Worm (Caenorhabditis elegans) whole organism, L4 larva: ENCODE data around the gene Y45F10C.1.

Experiments used
- F10B5.3 ChIP-seq: sonication (generic microtip); optimal IDR thresholded peaks from 2 replicates; lab custom pipeline; 2016; ENCODE audit warnings: mild to moderate bottlenecking, missing genetic modification characterization, missing compliant biosample characterization
- F26F4.8 ChIP-seq: fragments of 200-800 bp; sonication (Bioruptor generic); conservative IDR thresholded peaks from 2 replicates; pipeline ENCODE4 v1.3.6; 2022; ENCODE audit warnings: missing genetic modification characterization, missing compliant biosample characterization
- R02D3.7 ChIP-seq: fragments of 150-350 bp; sonication (generic microtip); optimal IDR thresholded peaks from 3 replicates; lab custom pipeline; 2014; ENCODE audit warnings: missing biosample characterization, missing genetic modification characterization
- T26A8.4 ChIP-seq: fragments of 200-800 bp; sonication (Bioruptor generic); IDR thresholded peaks from 2 replicates; pipeline ENCODE4 v1.3.6; 2022; ENCODE audit warnings: missing genetic modification characterization, missing compliant biosample characterization
- Y105C5A.15 ChIP-seq: fragments of 200-800 bp; sonication (Bioruptor generic); IDR thresholded peaks from 2 replicates; pipeline ENCODE4 v1.3.6; 2022; ENCODE audit warnings: missing genetic modification characterization, missing compliant biosample characterization
- Y48G9A.11 ChIP-seq: fragments of 200-800 bp; sonication (Bioruptor generic); IDR thresholded peaks from 2 replicates; pipeline ENCODE4 v1.3.6; 2022; ENCODE audit warnings: missing genetic modification reagents, missing genetic modification characterization, missing compliant biosample characterization
- ZK337.2 ChIP-seq: fragments of 200-800 bp; sonication (Bioruptor generic); IDR thresholded peaks from 2 replicates; pipeline ENCODE4 v1.3.6; 2022; ENCODE audit warnings: missing genetic modification reagents, missing genetic modification characterization, missing compliant biosample characterization
- aha-1 ChIP-seq: fragments of 150-350 bp; peaks from one replicate; lab custom pipeline; 2014; ENCODE audit warnings: missing biosample characterization, missing genetic modification characterization
- ceh-20 ChIP-seq: fragments of 200-800 bp; sonication (Bioruptor generic); IDR thresholded peaks from 2 replicates; pipeline ENCODE4 v1.3.6; 2022; ENCODE audit warnings: missing genetic modification reagents, missing genetic modification characterization, missing compliant biosample characterization
- ceh-28 ChIP-seq: fragments of 150-350 bp; optimal IDR thresholded peaks from 2 replicates; lab custom pipeline; 2014; ENCODE audit warnings: missing biosample characterization, missing genetic modification reagents, missing genetic modification characterization
- ceh-32 ChIP-seq: sonication (generic microtip); optimal IDR thresholded peaks from 2 replicates; lab custom pipeline; 2016; ENCODE audit warnings: mild to moderate bottlenecking, missing genetic modification characterization, missing compliant biosample characterization; ENCODE audit not compliant: poor library complexity
- ceh-44 ChIP-seq: fragments of 200-800 bp; sonication (Bioruptor generic); IDR thresholded peaks from 2 replicates; pipeline ENCODE4 v1.3.6; 2022; ENCODE audit warnings: missing genetic modification reagents, missing genetic modification characterization, missing compliant biosample characterization
- ces-1 ChIP-seq: fragments of 150-350 bp; sonication (generic microtip); optimal IDR thresholded peaks from 4 replicates; lab custom pipeline; 2014; ENCODE audit warnings: missing biosample characterization, missing genetic modification reagents, missing genetic modification characterization
- cey-2 ChIP-seq: sonication (generic microtip); optimal IDR thresholded peaks from 3 replicates; lab custom pipeline; 2017; ENCODE audit warnings: missing genetic modification characterization, mild to moderate bottlenecking, missing compliant biosample characterization, antibody characterized with exemption, borderline replicate concordance; ENCODE audit not compliant: insufficient read depth
- daf-8 ChIP-seq: fragments of 200-800 bp; sonication (Bioruptor generic); IDR thresholded peaks from 2 replicates; pipeline ENCODE4 v1.3.6; 2022; ENCODE audit warnings: missing genetic modification characterization, missing compliant biosample characterization
- dmd-9 ChIP-seq: fragments of 200-800 bp; sonication (Bioruptor generic); IDR thresholded peaks from 2 replicates; pipeline ENCODE4 v1.3.6; 2022; ENCODE audit warnings: missing genetic modification reagents, missing genetic modification characterization, missing compliant biosample characterization
- fkh-10 ChIP-seq: fragments of 150-350 bp; optimal IDR thresholded peaks from 2 replicates; lab custom pipeline; 2014; ENCODE audit warnings: missing biosample characterization, missing genetic modification reagents, missing genetic modification characterization
- hlh-30 ChIP-seq: sonication (generic microtip); optimal IDR thresholded peaks from 2 replicates; lab custom pipeline; 2017; ENCODE audit warnings: antibody characterized with exemption, mild to moderate bottlenecking, missing genetic modification characterization, missing compliant biosample characterization; ENCODE audit not compliant: insufficient read depth
- lin-13 ChIP-seq: fragments of 150-350 bp; optimal IDR thresholded peaks from 2 replicates; lab custom pipeline; 2014; ENCODE audit warnings: missing biosample characterization, missing genetic modification reagents, missing genetic modification characterization
- lin-39 ChIP-seq: fragments of 150-350 bp; optimal IDR thresholded peaks from 2 replicates; lab custom pipeline; 2014; ENCODE audit warnings: missing biosample characterization, missing genetic modification reagents, missing genetic modification characterization
- lsy-2 ChIP-seq, 2 experiments: fragments of 150-350 bp in 1 of 2; sonication (generic microtip) in 1 of 2; optimal IDR thresholded peaks; 2 replicates each; lab custom pipeline; 2014 to 2017; ENCODE audit warnings: missing biosample characterization in 2 of 2, missing genetic modification characterization in 2 of 2
- mdl-1 ChIP-seq, 2 experiments: fragments of 150-350 bp in 1 of 2; sonication (generic microtip) in 1 of 2; optimal IDR thresholded peaks; 2 replicates each; lab custom pipeline; 2014 to 2017; ENCODE audit warnings: missing biosample characterization in 2 of 2, missing genetic modification characterization in 2 of 2
- mdt-29 ChIP-seq: fragments of 200-800 bp; sonication (Bioruptor generic); IDR thresholded peaks from 2 replicates; pipeline ENCODE4 v1.3.6; 2022; ENCODE audit warnings: missing genetic modification reagents, missing genetic modification characterization, missing compliant biosample characterization
- nhr-10 ChIP-seq: fragments of 150-350 bp; optimal IDR thresholded peaks from 2 replicates; lab custom pipeline; 2014; ENCODE audit warnings: missing biosample characterization, missing genetic modification characterization
- nhr-111 ChIP-seq: fragments of 200-800 bp; sonication (Bioruptor generic); optimal IDR thresholded peaks from 2 replicates; lab custom pipeline; 2018; ENCODE audit warnings: mild to moderate bottlenecking, missing genetic modification characterization, missing compliant biosample characterization
- nhr-237 ChIP-seq: sonication (generic microtip); optimal IDR thresholded peaks from 2 replicates; lab custom pipeline; 2017; ENCODE audit warnings: missing biosample characterization, missing genetic modification characterization
- nhr-41 ChIP-seq: fragments of 200-800 bp; sonication (Bioruptor generic); IDR thresholded peaks from 2 replicates; pipeline ENCODE4 v1.3.6; 2022; ENCODE audit warnings: missing genetic modification reagents, missing genetic modification characterization, missing compliant biosample characterization
- nhr-48 ChIP-seq: sonication (generic microtip); optimal IDR thresholded peaks from 2 replicates; lab custom pipeline; 2016; ENCODE audit warnings: mild to moderate bottlenecking, missing genetic modification characterization, missing compliant biosample characterization
- nhr-76 ChIP-seq: fragments of 150-350 bp; optimal IDR thresholded peaks from 2 replicates; lab custom pipeline; 2014; ENCODE audit warnings: missing biosample characterization, missing genetic modification characterization
- nhr-77 ChIP-seq: fragments of 150-350 bp; optimal IDR thresholded peaks from 2 replicates; lab custom pipeline; 2014; ENCODE audit warnings: missing biosample characterization, missing genetic modification characterization
- rbr-2 ChIP-seq: sonication (generic microtip); optimal IDR thresholded peaks from 2 replicates; lab custom pipeline; 2016; ENCODE audit warnings: missing genotype, missing genetic modification characterization, missing compliant biosample characterization
- sdz-12 ChIP-seq: fragments of 200-800 bp; sonication (Bioruptor generic); optimal IDR thresholded peaks from 2 replicates; lab custom pipeline; 2018; ENCODE audit warnings: mild to moderate bottlenecking, missing genetic modification characterization, missing compliant biosample characterization
- snpc-1.2 ChIP-seq: fragments of 200-800 bp; sonication (Bioruptor generic); IDR thresholded peaks from 2 replicates; pipeline ENCODE4 v1.3.6; 2022; ENCODE audit warnings: missing genetic modification reagents, missing genetic modification characterization, missing compliant biosample characterization
- snpc-4 ChIP-seq: fragments of 150-350 bp; optimal IDR thresholded peaks from 2 replicates; lab custom pipeline; 2014; ENCODE audit warnings: missing biosample characterization, missing genetic modification characterization
- spr-1 ChIP-seq: sonication (generic microtip); optimal IDR thresholded peaks from 2 replicates; lab custom pipeline; 2016; ENCODE audit warnings: mild to moderate bottlenecking, missing genetic modification characterization, missing compliant biosample characterization
- tra-1 ChIP-seq: fragments of 200-800 bp; sonication (Bioruptor generic); IDR thresholded peaks from 2 replicates; pipeline ENCODE4 v1.3.6; 2022; ENCODE audit warnings: missing genetic modification reagents, missing genetic modification characterization, missing compliant biosample characterization
- unc-130 ChIP-seq: sonication (generic microtip); optimal IDR thresholded peaks from 2 replicates; lab custom pipeline; 2016; ENCODE audit warnings: missing genetic modification reagents, missing genetic modification characterization, missing compliant biosample characterization
- unc-62 ChIP-seq, 3 experiments: fragments of 150-350 bp in 1 of 3; sonication (generic microtip); optimal IDR thresholded peaks in 2 of 3; peaks in 1 of 3; 1 replicate in 1 of 3; 2 replicates in 2 of 3; lab custom pipeline; 2014 to 2017; ENCODE audit warnings: missing biosample characterization in 3 of 3, missing genetic modification characterization in 3 of 3, missing genetic modification reagents in 3 of 3, missing genotype in 1 of 3
- zip-11 ChIP-seq: fragments of 200-800 bp; sonication (Bioruptor generic); IDR thresholded peaks from 2 replicates; pipeline ENCODE4 v1.3.6; 2022; ENCODE audit warnings: missing genetic modification characterization, missing compliant biosample characterization
- zip-2 ChIP-seq: fragments of 150-350 bp; optimal IDR thresholded peaks from 2 replicates; lab custom pipeline; 2014; ENCODE audit warnings: missing biosample characterization, missing genetic modification characterization

Y45F10C.1 gene

ce11 chrIV:13689302-13689880 lies 30.0 kb upstream of the Y45F10C.1 start, which contains the start of gene T23G4.2:
Gene T23G4.2, minus strand, starts transcription at chrIV:13689556.
- TF ChIP-seq ceh-20 (GFP tag; lab: Robert Waterston, UW) (0 out of 2 replicates have a peak, but pooled peaks have one; percentile 30), nhr-237 (tag; lab: Kevin White, UChicago) (no peak), aha-1 (tag; lab: Kevin White, UChicago) (peak; percentile 28), ceh-28 (tag; lab: Kevin White, UChicago) (no peak), nhr-48 (tag; lab: Kevin White, UChicago) (no peak), rbr-2 (no peak), unc-62 (GFP tag; optimal IDR thresholded peaks at IDR 0.05 in 1 of 2; lab: Kevin White, UChicago) (peak in 1 of 2 experiments; percentile 99), unc-62 (tag; optimal IDR thresholded peaks at IDR 0.05; lab: Kevin White, UChicago) (no peak), F26F4.8 (GFP tag; lab: Robert Waterston, UW) (no peak), ZK337.2 (GFP tag; lab: Robert Waterston, UW) (no peak), zip-11 (GFP tag; lab: Robert Waterston, UW) (no peak)

- TF ChIP-seq snpc-1.2 (GFP tag; lab: Robert Waterston, UW), result peak; percentile 78
- peak; percentile 70 for TF ChIP-seq Y48G9A.11
- TF ChIP-seq nhr-111 (GFP tag; lab: Kevin White, UChicago), result no peak
- TF ChIP-seq, all 104 proteins: peak for 2
Observed at ce11 chrIV:13687631-13688030, 28.3 kb upstream of the Y45F10C.1 start.

- TF ChIP-seq ces-1 (no peak), Y48G9A.11 (peak; percentile 100), R02D3.7 (tag; lab: Kevin White, UChicago) (peak; percentile 37), snpc-1.2 (GFP tag; lab: Robert Waterston, UW) (peak; percentile 76), lin-13 (no peak)
- TF ChIP-seq, all 104 proteins: peak for 3
Observed at ce11 chrIV:13686965-13687425, 27.6 kb upstream of the Y45F10C.1 start, which contains the start of gene nyn-1. Gene nyn-1, minus strand, starts transcription at chrIV:13687015.

ce11 chrIV:13684827-13685226 lies 25.5 kb upstream of the Y45F10C.1 start:
- peak; percentile 18; the same call in 1 of the 2 replicates for TF ChIP-seq snpc-1.2 (GFP tag; lab: Robert Waterston, UW)
- TF ChIP-seq zip-11 (GFP tag; lab: Robert Waterston, UW), result no peak

- TF ChIP-seq nhr-41 (GFP tag; lab: Robert Waterston, UW), result no peak
- no peak for TF ChIP-seq lsy-2 (tag; optimal IDR thresholded peaks at IDR 0.05; lab: Kevin White, UChicago)
- TF ChIP-seq sdz-12 (GFP tag; lab: Kevin White, UChicago), result no peak
- TF ChIP-seq nhr-10 (tag; lab: Kevin White, UChicago), result no peak
- peak; percentile 86; the same call in 1 of the 2 replicates for TF ChIP-seq tra-1 (GFP tag; lab: Robert Waterston, UW)
- TF ChIP-seq fkh-10, result no peak
- peak; percentile 62 for TF ChIP-seq hlh-30 (tag; lab: Kevin White, UChicago)
- no peak for TF ChIP-seq lin-39 (tag; lab: Kevin White, UChicago)
- TF ChIP-seq nhr-77, result no peak
- no peak for TF ChIP-seq nhr-76 (tag; lab: Kevin White, UChicago)
- TF ChIP-seq ceh-44 (GFP tag; lab: Robert Waterston, UW), result no peak
- TF ChIP-seq F10B5.3 (tag; lab: Kevin White, UChicago), result no peak
- TF ChIP-seq snpc-4 (tag; lab: Kevin White, UChicago), result no peak
- no peak for TF ChIP-seq lin-13
- TF ChIP-seq ceh-20 (GFP tag; lab: Robert Waterston, UW), result peak; percentile 94
- no peak for TF ChIP-seq dmd-9 (GFP tag; lab: Robert Waterston, UW)
- no peak for TF ChIP-seq spr-1 (tag; lab: Kevin White, UChicago)
- TF ChIP-seq daf-8 (GFP tag; lab: Robert Waterston, UW), result no peak
- TF ChIP-seq mdl-1 (tag; optimal IDR thresholded peaks at IDR 0.05; lab: Kevin White, UChicago), result peak in 1 of 2 experiments; percentile 45
- no peak for TF ChIP-seq ceh-32 (tag; lab: Kevin White, UChicago)
- no peak for TF ChIP-seq mdt-29 (GFP tag; lab: Robert Waterston, UW)
- peak in 1 of 2 experiments; percentile 97 for TF ChIP-seq unc-62 (GFP tag; optimal IDR thresholded peaks at IDR 0.05 in 1 of 2; lab: Kevin White, UChicago)
- TF ChIP-seq unc-62 (tag; optimal IDR thresholded peaks at IDR 0.05; lab: Kevin White, UChicago), result no peak
- TF ChIP-seq cey-2 (tag; lab: Kevin White, UChicago), result peak; percentile 95
- no peak for TF ChIP-seq unc-130 (GFP tag; lab: Kevin White, UChicago)
- no peak for TF ChIP-seq T26A8.4 (GFP tag; lab: Robert Waterston, UW)
- TF ChIP-seq zip-2 (tag; lab: Kevin White, UChicago), result no peak
- TF ChIP-seq aha-1 (tag; lab: Kevin White, UChicago), result no peak
- TF ChIP-seq ZK337.2 (GFP tag; lab: Robert Waterston, UW), result no peak
- TF ChIP-seq Y105C5A.15 (GFP tag; lab: Robert Waterston, UW), result no peak
Observed at ce11 chrIV:13682733-13683132, 23.4 kb upstream of the Y45F10C.1 start.
